Worm (Caenorhabditis elegans) whole organism, mixed stage, embryonic: ENCODE results near the gene F55A11.1.

Experiments used
- blmp-1 ChIP-seq: fragments of 150-350 bp; optimal IDR thresholded peaks from 2 replicates; lab custom pipeline; 2014; ENCODE audit warnings: missing biosample characterization, missing genetic modification characterization
- ceh-43 ChIP-seq: fragments of 200-800 bp; sonication (Bioruptor generic); optimal IDR thresholded peaks from 2 replicates; lab custom pipeline; 2018; ENCODE audit warnings: mild to moderate bottlenecking, missing genetic modification characterization, moderate library complexity, missing compliant biosample characterization
- elt-1 ChIP-seq: sonication (generic microtip); optimal IDR thresholded peaks from 2 replicates; lab custom pipeline; 2017; ENCODE audit warnings: missing genetic modification characterization, mild to moderate bottlenecking, missing compliant biosample characterization, antibody characterized with exemption, moderate library complexity, borderline replicate concordance; ENCODE audit not compliant: insufficient read depth
- elt-3 ChIP-seq: fragments of 150-350 bp; optimal IDR thresholded peaks from 2 replicates; lab custom pipeline; 2014; ENCODE audit warnings: missing biosample characterization, missing genetic modification characterization
- lsy-2 ChIP-seq: fragments of 150-350 bp; optimal IDR thresholded peaks from 2 replicates; lab custom pipeline; 2014; ENCODE audit warnings: missing biosample characterization, missing genetic modification characterization
- mep-1 ChIP-seq: fragments of 150-350 bp; optimal IDR thresholded peaks from 2 replicates; lab custom pipeline; 2017; ENCODE audit warnings: missing biosample characterization, missing genetic modification reagents, missing genetic modification characterization, inconsistent platforms
- nhr-12 ChIP-seq: fragments of 150-350 bp; optimal IDR thresholded peaks from 2 replicates; lab custom pipeline; 2014; ENCODE audit warnings: missing biosample characterization, missing genetic modification characterization
- nhr-237 ChIP-seq: fragments of 150-350 bp; optimal IDR thresholded peaks from 2 replicates; lab custom pipeline; 2014; ENCODE audit warnings: missing biosample characterization, missing genetic modification characterization
- nhr-28 ChIP-seq: fragments of 150-350 bp; optimal IDR thresholded peaks from 2 replicates; lab custom pipeline; 2014; ENCODE audit warnings: missing biosample characterization, missing genetic modification characterization
- pha-4 ChIP-seq: fragments of 150-350 bp; optimal IDR thresholded peaks from 2 replicates; lab custom pipeline; 2018; ENCODE audit warnings: missing biosample characterization, missing genetic modification reagents, missing genetic modification characterization
- snpc-4 ChIP-seq: fragments of 150-350 bp; optimal IDR thresholded peaks from 2 replicates; lab custom pipeline; 2014; ENCODE audit warnings: missing biosample characterization, missing genetic modification characterization
- unc-120 ChIP-seq: sonication (generic microtip); optimal IDR thresholded peaks from 2 replicates; lab custom pipeline; 2017; ENCODE audit warnings: missing genetic modification characterization, missing compliant biosample characterization; ENCODE audit not compliant: poor library complexity, severe bottlenecking
- unc-39 ChIP-seq: fragments of 150-350 bp; optimal IDR thresholded peaks from 2 replicates; lab custom pipeline; 2014; ENCODE audit warnings: missing biosample characterization, missing genetic modification characterization

- no peak for TF ChIP-seq blmp-1 (tag; lab: Kevin White, UChicago)
- TF ChIP-seq nhr-28: no peak
- no peak for TF ChIP-seq elt-1 (tag; lab: Kevin White, UChicago)
- TF ChIP-seq pha-4 (tag; lab: Kevin White, UChicago): no peak
- no peak for TF ChIP-seq nhr-237
- no peak for TF ChIP-seq snpc-4 (tag; lab: Kevin White, UChicago)
- TF ChIP-seq mep-1 (tag; lab: Kevin White, UChicago): no peak
- no peak for TF ChIP-seq unc-39
- TF ChIP-seq unc-120 (tag; lab: Kevin White, UChicago): no peak
- no peak for TF ChIP-seq elt-3 (tag; lab: Kevin White, UChicago)
- TF ChIP-seq ceh-43 (GFP tag; lab: Kevin White, UChicago): no peak
- no peak for TF ChIP-seq lsy-2 (tag; lab: Kevin White, UChicago)
- TF ChIP-seq nhr-12 (tag; lab: Kevin White, UChicago): no peak
Observed at ce11 chrV:11755848-11756247, 8.3 kb downstream of the F55A11.1 start.
